Worm (Caenorhabditis elegans) whole organism, L4 larva: ENCODE results near the gene Y66D12A.11.
A peak's percentile ranks its signal among the peaks of the same experiment; 100 is the strongest.

Experiments used
- F10B5.3 ChIP-seq: sonication (generic microtip); optimal IDR thresholded peaks from 2 replicates; lab custom pipeline; 2016; ENCODE audit warnings: mild to moderate bottlenecking, missing genetic modification characterization, missing compliant biosample characterization
- F26F4.8 ChIP-seq: fragments of 200-800 bp; sonication (Bioruptor generic); conservative IDR thresholded peaks from 2 replicates; pipeline ENCODE4 v1.3.6; 2022; ENCODE audit warnings: missing genetic modification characterization, missing compliant biosample characterization
- F37D6.2 ChIP-seq: sonication (generic microtip); optimal IDR thresholded peaks from 2 replicates; lab custom pipeline; 2016; ENCODE audit warnings: mild to moderate bottlenecking, missing genetic modification characterization, missing compliant biosample characterization
- T20F7.1 ChIP-seq: fragments of 200-800 bp; sonication (Bioruptor generic); optimal IDR thresholded peaks from 2 replicates; lab custom pipeline; 2018; ENCODE audit warnings: mild to moderate bottlenecking, missing genetic modification characterization, missing compliant biosample characterization
- Y48G9A.11 ChIP-seq: fragments of 200-800 bp; sonication (Bioruptor generic); IDR thresholded peaks from 2 replicates; pipeline ENCODE4 v1.3.6; 2022; ENCODE audit warnings: missing genetic modification reagents, missing genetic modification characterization, missing compliant biosample characterization
- ceh-20 ChIP-seq: fragments of 200-800 bp; sonication (Bioruptor generic); IDR thresholded peaks from 2 replicates; pipeline ENCODE4 v1.3.6; 2022; ENCODE audit warnings: missing genetic modification reagents, missing genetic modification characterization, missing compliant biosample characterization
- ceh-28 ChIP-seq: fragments of 150-350 bp; optimal IDR thresholded peaks from 2 replicates; lab custom pipeline; 2014; ENCODE audit warnings: missing biosample characterization, missing genetic modification reagents, missing genetic modification characterization
- ceh-32 ChIP-seq: sonication (generic microtip); optimal IDR thresholded peaks from 2 replicates; lab custom pipeline; 2016; ENCODE audit warnings: mild to moderate bottlenecking, missing genetic modification characterization, missing compliant biosample characterization; ENCODE audit not compliant: poor library complexity
- ceh-82 ChIP-seq: sonication (generic microtip); optimal IDR thresholded peaks from 2 replicates; lab custom pipeline; 2017; ENCODE audit warnings: missing biosample characterization, missing genetic modification characterization
- ctbp-1 ChIP-seq: fragments of 200-800 bp; sonication (Bioruptor generic); IDR thresholded peaks from 2 replicates; pipeline ENCODE4 v1.3.6; 2022; ENCODE audit warnings: missing genetic modification reagents, missing genetic modification characterization, missing compliant biosample characterization
- daf-16 ChIP-seq, 3 experiments: sonication (generic microtip); optimal IDR thresholded peaks; 2 replicates each; lab custom pipeline; 2016 to 2017; ENCODE audit warnings: missing genetic modification characterization in 3 of 3, missing genetic modification reagents in 3 of 3, mild to moderate bottlenecking in 2 of 3, missing compliant biosample characterization in 2 of 3, missing biosample characterization in 1 of 3, moderate library complexity in 1 of 3
- dmd-6 ChIP-seq: fragments of 200-800 bp; sonication (Bioruptor generic); IDR thresholded peaks from 2 replicates; pipeline ENCODE4 v1.3.6; 2022; ENCODE audit warnings: missing genetic modification reagents, missing genetic modification characterization, missing compliant biosample characterization
- dmd-8 ChIP-seq: fragments of 200-800 bp; sonication (Bioruptor generic); IDR thresholded peaks from 2 replicates; pipeline ENCODE4 v1.3.6; 2022; ENCODE audit warnings: missing genetic modification characterization, missing compliant biosample characterization
- dmd-9 ChIP-seq: fragments of 200-800 bp; sonication (Bioruptor generic); IDR thresholded peaks from 2 replicates; pipeline ENCODE4 v1.3.6; 2022; ENCODE audit warnings: missing genetic modification reagents, missing genetic modification characterization, missing compliant biosample characterization
- duxl-1 ChIP-seq: sonication (generic microtip); optimal IDR thresholded peaks from 2 replicates; lab custom pipeline; 2016; ENCODE audit warnings: mild to moderate bottlenecking, missing genetic modification characterization, moderate library complexity, missing compliant biosample characterization; ENCODE audit not compliant: poor library complexity
- dve-1 ChIP-seq: sonication (generic microtip); optimal IDR thresholded peaks from 2 replicates; lab custom pipeline; 2017; ENCODE audit warnings: antibody characterized with exemption, mild to moderate bottlenecking, missing genetic modification characterization, missing compliant biosample characterization; ENCODE audit not compliant: insufficient read depth
- egl-43 ChIP-seq: fragments of 200-800 bp; sonication (Bioruptor generic); IDR thresholded peaks from 2 replicates; pipeline ENCODE4 v1.3.6; 2022; ENCODE audit warnings: missing genetic modification reagents, missing genetic modification characterization, missing compliant biosample characterization
- lin-1 ChIP-seq: fragments of 200-800 bp; sonication (Bioruptor generic); IDR thresholded peaks from 2 replicates; pipeline ENCODE4 v1.3.6; 2022; ENCODE audit warnings: missing genetic modification reagents, missing genetic modification characterization, missing compliant biosample characterization
- lin-29 ChIP-seq: fragments of 200-800 bp; sonication (Bioruptor generic); IDR thresholded peaks from 2 replicates; pipeline ENCODE4 v1.3.6; 2022; ENCODE audit warnings: missing genetic modification reagents, missing genetic modification characterization, missing compliant biosample characterization
- madf-5 ChIP-seq, 2 experiments: fragments of 200-800 bp; sonication (Bioruptor generic); IDR thresholded peaks; 2 replicates each; pipeline ENCODE4 v1.3.6; 2022; ENCODE audit warnings: missing compliant biosample characterization in 2 of 2, missing genetic modification characterization in 2 of 2
- madf-9 ChIP-seq: fragments of 200-800 bp; sonication (Bioruptor generic); conservative IDR thresholded peaks from 2 replicates; pipeline ENCODE4 v1.3.6; 2022; ENCODE audit warnings: missing genetic modification reagents, missing genetic modification characterization, missing compliant biosample characterization
- mdl-1 ChIP-seq, 2 experiments: fragments of 150-350 bp in 1 of 2; sonication (generic microtip) in 1 of 2; optimal IDR thresholded peaks; 2 replicates each; lab custom pipeline; 2014 to 2017; ENCODE audit warnings: missing biosample characterization in 2 of 2, missing genetic modification characterization in 2 of 2
- mes-2 ChIP-seq: sonication (generic microtip); optimal IDR thresholded peaks from 2 replicates; lab custom pipeline; 2016; ENCODE audit warnings: missing genotype, mild to moderate bottlenecking, missing genetic modification characterization, missing compliant biosample characterization; ENCODE audit not compliant: poor library complexity, severe bottlenecking
- mxl-2 ChIP-seq: fragments of 200-800 bp; sonication (Bioruptor generic); conservative IDR thresholded peaks from 2 replicates; pipeline ENCODE4 v1.3.6; 2022; ENCODE audit warnings: missing genetic modification reagents, missing genetic modification characterization, missing compliant biosample characterization
- nhr-11 ChIP-seq: fragments of 150-350 bp; optimal IDR thresholded peaks from 2 replicates; lab custom pipeline; 2014; ENCODE audit warnings: missing biosample characterization, missing genetic modification characterization
- nhr-111 ChIP-seq: fragments of 200-800 bp; sonication (Bioruptor generic); optimal IDR thresholded peaks from 2 replicates; lab custom pipeline; 2018; ENCODE audit warnings: mild to moderate bottlenecking, missing genetic modification characterization, missing compliant biosample characterization
- nhr-237 ChIP-seq: sonication (generic microtip); optimal IDR thresholded peaks from 2 replicates; lab custom pipeline; 2017; ENCODE audit warnings: missing biosample characterization, missing genetic modification characterization
- nhr-25 ChIP-seq: sonication (generic microtip); optimal IDR thresholded peaks from 2 replicates; lab custom pipeline; 2017; ENCODE audit warnings: missing genetic modification characterization, mild to moderate bottlenecking, missing compliant biosample characterization, antibody characterized with exemption, moderate library complexity, borderline replicate concordance; ENCODE audit not compliant: insufficient read depth
- nhr-28 ChIP-seq: fragments of 150-350 bp; optimal IDR thresholded peaks from 2 replicates; lab custom pipeline; 2014; ENCODE audit warnings: missing biosample characterization, missing genetic modification characterization
- nhr-41 ChIP-seq: fragments of 200-800 bp; sonication (Bioruptor generic); IDR thresholded peaks from 2 replicates; pipeline ENCODE4 v1.3.6; 2022; ENCODE audit warnings: missing genetic modification reagents, missing genetic modification characterization, missing compliant biosample characterization
- nhr-48 ChIP-seq: sonication (generic microtip); optimal IDR thresholded peaks from 2 replicates; lab custom pipeline; 2016; ENCODE audit warnings: mild to moderate bottlenecking, missing genetic modification characterization, missing compliant biosample characterization
- nhr-76 ChIP-seq: fragments of 150-350 bp; optimal IDR thresholded peaks from 2 replicates; lab custom pipeline; 2014; ENCODE audit warnings: missing biosample characterization, missing genetic modification characterization
- pha-4 ChIP-seq, 2 experiments: fragments of 150-350 bp in 1 of 2; fragments of 200-800 bp in 1 of 2; sonication (Bioruptor generic) in 1 of 2; IDR thresholded peaks in 1 of 2; optimal IDR thresholded peaks in 1 of 2; 2 replicates each; pipeline versions ENCODE4 v1.3.6 to Lab custom; 2014 to 2022; ENCODE audit warnings: missing genetic modification characterization in 2 of 2, missing genetic modification reagents in 2 of 2, missing biosample characterization in 1 of 2, missing compliant biosample characterization in 1 of 2
- rbr-2 ChIP-seq: sonication (generic microtip); optimal IDR thresholded peaks from 2 replicates; lab custom pipeline; 2016; ENCODE audit warnings: missing genotype, missing genetic modification characterization, missing compliant biosample characterization
- saeg-2 ChIP-seq: fragments of 200-800 bp; sonication (Bioruptor generic); IDR thresholded peaks from 2 replicates; pipeline ENCODE4 v1.3.6; 2022; ENCODE audit warnings: missing genetic modification reagents, missing genetic modification characterization, missing compliant biosample characterization
- set-16 ChIP-seq: fragments of 200-800 bp; sonication (Bioruptor generic); IDR thresholded peaks from 2 replicates; pipeline ENCODE4 v1.3.6; 2022; ENCODE audit warnings: missing genetic modification reagents, missing genetic modification characterization, missing compliant biosample characterization
- tra-1 ChIP-seq: fragments of 200-800 bp; sonication (Bioruptor generic); IDR thresholded peaks from 2 replicates; pipeline ENCODE4 v1.3.6; 2022; ENCODE audit warnings: missing genetic modification reagents, missing genetic modification characterization, missing compliant biosample characterization
- unc-130 ChIP-seq: sonication (generic microtip); optimal IDR thresholded peaks from 2 replicates; lab custom pipeline; 2016; ENCODE audit warnings: missing genetic modification reagents, missing genetic modification characterization, missing compliant biosample characterization
- vab-7 ChIP-seq: fragments of 200-800 bp; sonication (Bioruptor generic); IDR thresholded peaks from 2 replicates; pipeline ENCODE4 v1.3.6; 2022; ENCODE audit warnings: missing genetic modification reagents, missing genetic modification characterization, missing compliant biosample characterization
- zip-11 ChIP-seq: fragments of 200-800 bp; sonication (Bioruptor generic); IDR thresholded peaks from 2 replicates; pipeline ENCODE4 v1.3.6; 2022; ENCODE audit warnings: missing genetic modification characterization, missing compliant biosample characterization
- ztf-11 ChIP-seq: fragments of 150-350 bp; optimal IDR thresholded peaks from 2 replicates; lab custom pipeline; 2014; ENCODE audit warnings: missing biosample characterization, missing genetic modification characterization
- ztf-7 ChIP-seq: fragments of 150-350 bp; optimal IDR thresholded peaks from 2 replicates; lab custom pipeline; 2014; ENCODE audit warnings: missing biosample characterization, missing genetic modification characterization

The Y66D12A.11 gene

DNA sequence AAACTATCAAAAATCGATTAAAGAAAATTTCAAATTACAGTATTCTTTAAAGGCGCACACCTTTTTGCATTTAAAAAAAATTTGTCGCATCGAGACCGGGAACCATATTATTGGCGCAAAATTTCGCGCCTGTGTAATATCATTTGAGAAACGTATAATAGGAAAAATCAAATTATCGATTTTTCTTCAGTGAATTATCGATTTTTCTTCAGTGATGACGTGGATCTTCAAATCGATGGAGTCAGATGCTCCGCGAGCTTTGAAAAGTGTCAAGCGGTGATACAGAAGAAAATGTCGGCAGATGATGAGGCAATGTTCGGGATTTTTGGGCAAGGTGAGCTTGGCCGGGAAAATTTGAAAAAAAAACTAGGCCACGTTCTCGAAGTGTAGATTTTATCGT is 27.8 kb upstream of the Y66D12A.11 start:
- TF ChIP-seq vab-7 (GFP tag; lab: Robert Waterston, UW) (no peak), F10B5.3 (no peak), madf-9 (GFP tag; lab: Robert Waterston, UW) (0 out of 2 replicates have a peak, but pooled peaks have one; percentile 5), ceh-28 (tag; lab: Kevin White, UChicago) (peak; percentile 73), T20F7.1 (GFP tag; lab: Kevin White, UChicago) (no peak), ctbp-1 (GFP tag; lab: Robert Waterston, UW) (no peak), F26F4.8 (GFP tag; lab: Robert Waterston, UW) (no peak), ztf-7 (tag; lab: Kevin White, UChicago) (no peak)

DNA sequence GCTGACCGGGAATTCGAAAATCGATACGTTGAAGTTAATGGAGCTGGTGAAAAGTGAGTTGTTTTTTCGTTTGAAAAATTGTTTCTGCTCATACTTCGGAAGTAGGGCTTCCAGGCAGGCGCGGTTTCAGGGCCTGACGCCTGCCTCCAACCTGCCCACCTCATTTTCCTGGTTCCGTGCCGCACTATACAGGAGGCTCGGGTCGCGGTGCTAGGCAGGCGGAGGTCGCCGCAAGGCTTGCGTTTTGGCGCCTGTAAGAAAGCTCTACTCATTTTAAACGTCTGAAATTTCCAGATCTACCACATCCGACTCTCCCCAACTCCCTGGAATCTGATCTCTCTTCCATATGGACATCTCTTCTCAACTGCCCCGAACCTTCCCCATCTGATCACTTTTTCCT is 18.3 kb upstream of the Y66D12A.11 start:
- no peak for TF ChIP-seq vab-7 (GFP tag; lab: Robert Waterston, UW)
- TF ChIP-seq nhr-48 = no peak
- TF ChIP-seq saeg-2 = no peak
- peak; percentile 84 for TF ChIP-seq set-16 (GFP tag; lab: Robert Waterston, UW)
- TF ChIP-seq pha-4 (GFP tag; IDR thresholded peaks at IDR 0.05; lab: Robert Waterston, UW) = no peak
- no peak for TF ChIP-seq pha-4 (tag; optimal IDR thresholded peaks at IDR 0.05; lab: Kevin White, UChicago)

DNA sequence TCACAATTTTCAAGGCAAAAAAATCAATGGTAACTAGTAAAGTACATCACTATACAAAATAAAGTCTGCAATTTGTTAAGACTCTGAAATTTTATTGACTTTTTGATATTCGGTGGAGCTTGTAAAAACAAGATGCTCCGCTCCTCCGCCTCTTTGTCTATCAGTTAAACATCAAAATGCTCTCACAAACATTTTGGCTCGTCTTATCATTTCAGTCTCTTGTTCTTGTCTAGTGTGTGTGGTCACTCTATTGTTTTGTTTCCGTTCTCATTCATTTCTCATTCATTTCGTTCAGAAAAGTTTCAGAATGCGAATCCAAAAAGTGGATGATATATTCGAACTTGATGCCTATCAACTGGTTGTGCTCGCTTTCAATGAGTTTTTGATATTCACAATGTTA is 15.2 kb upstream of the Y66D12A.11 start, which contains the start of gene Y66D12A.13:
TSS of gene Y66D12A.13 (plus strand) at position 301 of the 400 bp plus-strand sequence.
- TF ChIP-seq nhr-237 (tag; lab: Kevin White, UChicago) = no peak
- no peak for TF ChIP-seq mxl-2 (GFP tag; lab: Robert Waterston, UW)
- no peak for TF ChIP-seq egl-43 (GFP tag; lab: Robert Waterston, UW)
- TF ChIP-seq dve-1 (tag; lab: Kevin White, UChicago) = peak; percentile 12
- TF ChIP-seq daf-16 (GFP tag; optimal IDR thresholded peaks at IDR 0.05; lab: Kevin White, UChicago) = no peak
- TF ChIP-seq daf-16 (tag; optimal IDR thresholded peaks at IDR 0.05; lab: Kevin White, UChicago) = peak; percentile 57
- no peak for TF ChIP-seq nhr-76 (tag; lab: Kevin White, UChicago)
- peak; percentile 22 for TF ChIP-seq nhr-28 (tag; lab: Kevin White, UChicago)
- TF ChIP-seq, all 104 proteins: peak for 3

DNA sequence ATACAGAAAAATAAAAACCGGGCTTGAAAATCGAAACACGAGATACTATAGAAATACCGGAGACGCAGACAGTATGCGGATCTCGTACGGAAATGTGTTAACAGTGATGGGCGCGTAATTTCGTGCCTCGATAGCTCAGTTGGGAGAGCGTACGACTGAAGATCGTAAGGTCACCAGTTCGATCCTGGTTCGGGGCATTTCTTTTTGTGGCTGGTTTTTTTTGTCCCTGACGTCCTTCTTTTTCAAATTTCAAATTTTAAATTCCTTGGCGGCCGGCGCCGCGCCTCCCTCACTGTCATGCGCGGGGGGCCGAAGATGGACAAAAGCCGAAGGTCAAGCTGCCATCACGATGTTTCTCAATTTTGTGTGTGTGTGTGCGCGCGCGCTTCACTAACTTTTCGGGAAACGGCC is 8.6 kb upstream of the Y66D12A.11 start:
- TF ChIP-seq Y48G9A.11 (GFP tag; lab: Robert Waterston, UW) (peak; percentile 46; the same call in 1 of the 2 replicates), F37D6.2 (tag; lab: Kevin White, UChicago) (no peak), rbr-2 (tag; lab: Kevin White, UChicago) (no peak), daf-16 (GFP tag; optimal IDR thresholded peaks at IDR 0.05; lab: Kevin White, UChicago) (peak in 1 of 2 experiments; percentile 6), daf-16 (tag; optimal IDR thresholded peaks at IDR 0.05; lab: Kevin White, UChicago) (peak; percentile 24), lin-29 (GFP tag; lab: Robert Waterston, UW) (no peak), madf-5 (GFP tag; IDR thresholded peaks at IDR 0.05; lab: Robert Waterston, UW) (peak; percentile 69 to 84; a peak in 2 of 4 replicates), dmd-9 (GFP tag; lab: Robert Waterston, UW) (no peak), mdl-1 (tag; optimal IDR thresholded peaks at IDR 0.05; lab: Kevin White, UChicago) (no peak), tra-1 (0 out of 2 replicates have a peak, but pooled peaks have one; percentile 24), ceh-32 (tag; lab: Kevin White, UChicago) (no peak), ctbp-1 (GFP tag; lab: Robert Waterston, UW) (no peak), unc-130 (GFP tag; lab: Kevin White, UChicago) (peak; percentile 37), ceh-20 (peak; percentile 53; the same call in 1 of the 2 replicates), dmd-6 (GFP tag; lab: Robert Waterston, UW) (peak; percentile 27; the same call in 1 of the 2 replicates), zip-11 (no peak), lin-1 (GFP tag; lab: Robert Waterston, UW) (0 out of 2 replicates have a peak, but pooled peaks have one; percentile 38), ztf-11 (tag; lab: Kevin White, UChicago) (no peak), mes-2 (tag; lab: Kevin White, UChicago) (peak; percentile 60), ceh-82 (tag; lab: Kevin White, UChicago) (no peak), dmd-8 (GFP tag; lab: Robert Waterston, UW) (peak; percentile 79; the same call in 1 of the 2 replicates), nhr-11 (no peak), nhr-41 (GFP tag; lab: Robert Waterston, UW) (no peak), duxl-1 (tag; lab: Kevin White, UChicago) (peak; percentile 55), nhr-237 (tag; lab: Kevin White, UChicago) (no peak), nhr-111 (GFP tag; lab: Kevin White, UChicago) (no peak), nhr-25 (no peak)
